Worm (Caenorhabditis elegans): ENCODE results near the gene F57H12.6.

F57H12.6 gene

DNA sequence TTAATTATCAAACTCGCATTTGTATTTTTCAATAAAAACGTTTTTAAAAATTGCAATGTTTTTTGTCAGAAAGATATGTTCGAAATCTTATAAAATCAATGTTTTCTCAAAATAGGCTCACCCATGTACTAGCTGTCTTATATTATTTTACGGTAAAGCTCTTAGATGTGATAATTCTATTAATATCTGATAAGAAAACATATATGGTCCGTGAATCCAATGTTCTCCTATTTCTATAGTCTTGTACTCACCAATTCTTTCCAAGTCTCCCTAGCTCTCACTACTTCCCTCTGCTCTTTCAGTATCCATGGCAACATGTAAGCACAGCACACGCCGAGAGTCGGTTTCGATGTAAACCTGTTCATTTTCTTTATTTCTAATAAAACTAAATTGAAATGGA lies 42.4 kb downstream of the F57H12.6 start, which contains the start of gene bbs-2:
Gene bbs-2, plus strand, starts transcription at position 301 of the 400 bp plus-strand sequence.
- TF ChIP-seq cog-1 (tag; optimal IDR thresholded peaks at IDR 0.05) (no peak), ztf-23 (GFP tag; IDR thresholded peaks at IDR 0.05) (no peak), T22C8.4 (GFP tag; IDR thresholded peaks at IDR 0.05) (no peak), ref-1 (GFP tag; conservative IDR thresholded peaks at IDR 0.05) (no peak), med-1 (GFP tag; optimal IDR thresholded peaks at IDR 0.05; ENCODE audit: insufficient read depth) (no peak), flt-1 (GFP tag; IDR thresholded peaks at IDR 0.05) (no peak), klf-2 (GFP tag; conservative IDR thresholded peaks at IDR 0.05) (no peak), tab-1 (GFP tag; IDR thresholded peaks at IDR 0.05) (no peak), ztf-29 (GFP tag; IDR thresholded peaks at IDR 0.05) (no peak)

DNA sequence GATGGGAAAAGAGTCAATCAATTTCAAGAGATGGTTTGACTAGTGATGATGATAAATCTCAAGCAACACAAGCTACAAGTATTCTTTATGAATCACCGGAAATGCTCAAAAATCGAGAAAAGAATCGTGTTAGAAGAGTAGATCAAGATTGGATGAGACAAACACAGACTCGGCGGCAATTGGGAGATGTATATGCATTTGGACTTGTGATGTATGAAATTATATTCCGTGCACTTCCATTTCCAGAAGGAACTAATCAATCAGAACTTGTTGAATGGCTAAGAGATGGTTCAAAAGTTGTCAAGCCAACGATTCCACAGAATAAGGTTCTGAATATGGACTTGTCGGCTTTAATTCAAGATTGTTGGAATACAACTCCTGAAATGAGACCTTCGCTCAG lies 44.2 kb downstream of the F57H12.6 start:
- TF ChIP-seq ztf-23 (GFP tag; IDR thresholded peaks at IDR 0.05) (no peak), klf-2 (GFP tag; conservative IDR thresholded peaks at IDR 0.05) (no peak), med-1 (GFP tag; optimal IDR thresholded peaks at IDR 0.05; ENCODE audit: insufficient read depth) (no peak), tab-1 (GFP tag; IDR thresholded peaks at IDR 0.05) (no peak), T22C8.4 (GFP tag; IDR thresholded peaks at IDR 0.05) (no peak), ref-1 (GFP tag; conservative IDR thresholded peaks at IDR 0.05) (no peak), cog-1 (tag; optimal IDR thresholded peaks at IDR 0.05) (no peak), flt-1 (GFP tag; IDR thresholded peaks at IDR 0.05) (no peak), ztf-29 (GFP tag; IDR thresholded peaks at IDR 0.05) (no peak)

ce11 chrIV:7927852-7928251 lies 48.3 kb downstream of the F57H12.6 start, which contains the start of gene gcy-8:
TSS of gene gcy-8 (plus strand) at chrIV:7928152.
- TF ChIP-seq T22C8.4 (GFP tag; IDR thresholded peaks at IDR 0.05) (no peak), cog-1 (tag; optimal IDR thresholded peaks at IDR 0.05) (no peak), klf-2 (GFP tag; conservative IDR thresholded peaks at IDR 0.05) (no peak), ztf-23 (GFP tag; IDR thresholded peaks at IDR 0.05) (no peak), ztf-29 (GFP tag; IDR thresholded peaks at IDR 0.05) (no peak), ref-1 (GFP tag; conservative IDR thresholded peaks at IDR 0.05) (no peak), med-1 (GFP tag; optimal IDR thresholded peaks at IDR 0.05; ENCODE audit: insufficient read depth) (no peak), tab-1 (GFP tag; IDR thresholded peaks at IDR 0.05) (no peak), flt-1 (GFP tag; IDR thresholded peaks at IDR 0.05) (no peak)

DNA sequence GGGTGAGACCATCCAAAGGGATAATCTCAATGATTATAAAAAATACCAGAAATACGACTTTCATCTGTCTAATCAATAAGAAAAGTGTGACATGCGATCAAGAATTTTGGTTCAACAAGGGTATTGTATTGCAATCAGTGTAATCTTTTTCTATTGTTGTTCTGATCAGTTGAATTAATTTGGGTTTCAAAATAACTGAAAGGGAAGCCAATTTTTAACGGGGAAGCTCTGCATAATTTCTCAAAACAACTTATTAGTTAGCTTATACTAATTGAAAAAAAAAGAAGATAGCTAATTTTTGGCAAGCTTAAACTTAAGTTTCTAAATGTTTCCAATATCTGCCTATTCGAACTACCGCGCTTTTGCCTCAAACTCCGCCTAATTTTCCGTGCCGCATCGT lies 48.9 kb downstream of the F57H12.6 start, which contains the start of gene C49H3.12:
Gene C49H3.12, minus strand, starts transcription at position 101 of the 400 bp plus-strand sequence.
- TF ChIP-seq cog-1 (tag; optimal IDR thresholded peaks at IDR 0.05): no peak

DNA sequence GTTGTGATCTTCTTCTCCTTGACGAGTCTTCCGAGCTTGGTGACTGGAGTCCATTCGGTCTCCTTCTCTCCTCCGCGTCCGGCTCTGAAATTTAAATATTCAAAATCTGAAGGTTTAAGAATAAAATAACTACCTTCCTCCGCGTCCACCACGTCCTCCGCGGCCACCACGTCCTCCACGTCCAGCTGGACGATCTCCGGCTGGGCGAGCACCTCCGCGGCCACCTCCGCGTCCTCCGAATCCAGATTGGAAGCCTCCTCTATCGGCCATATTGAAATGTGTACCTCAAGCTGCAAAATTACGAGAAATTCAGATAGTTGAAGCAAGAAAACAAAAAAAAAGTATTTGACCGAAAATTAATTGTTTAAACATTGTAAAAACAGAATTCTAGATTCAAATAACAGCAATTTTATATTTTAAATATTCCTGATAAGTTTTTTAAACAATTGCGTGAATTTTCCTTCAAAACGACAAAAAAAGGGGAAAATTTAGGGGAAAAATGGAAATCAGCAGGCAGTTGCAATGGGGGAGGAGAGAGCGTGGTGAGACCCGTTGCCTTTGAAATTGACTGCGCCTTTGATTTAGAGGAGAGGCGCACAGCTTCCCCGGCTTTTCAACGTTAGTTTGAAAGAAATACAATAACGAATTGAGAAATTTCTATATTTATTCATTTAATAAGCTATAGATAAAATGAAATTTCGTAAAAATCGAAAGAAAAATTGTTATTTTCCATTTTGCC lies 49.8 kb downstream of the F57H12.6 start, which contains the start of gene rps-2:
Gene rps-2, minus strand, starts transcription at position 290 of the 739 bp plus-strand sequence.
- TF ChIP-seq flt-1 (GFP tag; IDR thresholded peaks at IDR 0.05) (no peak), ztf-29 (GFP tag; IDR thresholded peaks at IDR 0.05) (no peak), tab-1 (GFP tag; IDR thresholded peaks at IDR 0.05) (no peak)
